Worm (Caenorhabditis elegans) whole organism, L1 larva: ENCODE measurements around the gene his-38.

Experiments used
- C16A3.4 ChIP-seq: fragments of 150-350 bp; optimal IDR thresholded peaks from 2 replicates; lab custom pipeline; 2014; ENCODE audit warnings: missing biosample characterization, missing genetic modification characterization
- C34B4.2 ChIP-seq: sonication (generic microtip); optimal IDR thresholded peaks from 2 replicates; lab custom pipeline; 2017; ENCODE audit warnings: mild to moderate bottlenecking, missing genetic modification characterization, missing compliant biosample characterization
- Y116A8C.19 ChIP-seq: sonication (generic microtip); optimal IDR thresholded peaks from 2 replicates; lab custom pipeline; 2016; ENCODE audit warnings: missing compliant biosample characterization, missing genetic modification characterization, borderline replicate concordance
- aha-1 ChIP-seq: fragments of 150-350 bp; optimal IDR thresholded peaks from 2 replicates; lab custom pipeline; 2014; ENCODE audit warnings: missing biosample characterization, missing genetic modification characterization
- alr-1 ChIP-seq: fragments of 200-800 bp; sonication (Bioruptor generic); optimal IDR thresholded peaks from 2 replicates; lab custom pipeline; 2018; ENCODE audit warnings: borderline replicate concordance, mild to moderate bottlenecking, missing genetic modification characterization, missing compliant biosample characterization
- blmp-1 ChIP-seq: fragments of 150-350 bp; optimal IDR thresholded peaks from 2 replicates; lab custom pipeline; 2014; ENCODE audit warnings: missing biosample characterization, missing genetic modification characterization
- ceh-63 ChIP-seq: fragments of 200-800 bp; sonication (Bioruptor generic); optimal IDR thresholded peaks from 2 replicates; lab custom pipeline; 2018; ENCODE audit warnings: mild to moderate bottlenecking, missing genetic modification characterization, missing compliant biosample characterization
- ceh-8 ChIP-seq: fragments of 200-800 bp; sonication (Bioruptor generic); optimal IDR thresholded peaks from 2 replicates; lab custom pipeline; 2018; ENCODE audit warnings: mild to moderate bottlenecking, missing genetic modification characterization, moderate library complexity, missing compliant biosample characterization
- ceh-82 ChIP-seq, 3 experiments: fragments of 150-350 bp in 1 of 3; sonication (generic microtip) in 2 of 3; optimal IDR thresholded peaks; 2 replicates each; lab custom pipeline; 2014 to 2017; ENCODE audit warnings: missing biosample characterization in 3 of 3, missing genetic modification characterization in 3 of 3
- ceh-88 ChIP-seq: fragments of 200-800 bp; sonication (Bioruptor generic); IDR thresholded peaks from 2 replicates; pipeline ENCODE4 v1.3.6; 2022; ENCODE audit warnings: missing genetic modification characterization, missing compliant biosample characterization
- dsc-1 ChIP-seq: sonication (generic microtip); optimal IDR thresholded peaks from 2 replicates; lab custom pipeline; 2016; ENCODE audit warnings: mild to moderate bottlenecking, missing genetic modification characterization, missing compliant biosample characterization
- efl-1 ChIP-seq, 4 experiments: fragments of 150-350 bp; optimal IDR thresholded peaks in 3 of 4; peaks in 1 of 4; 1 replicate in 1 of 4; 2 replicates in 3 of 4; lab custom pipeline; 2014; ENCODE audit warnings: missing biosample characterization in 2 of 4, missing genetic modification characterization in 2 of 4, missing genetic modification reagents in 2 of 4
- efl-3 ChIP-seq: fragments of 200-800 bp; sonication (Bioruptor generic); optimal IDR thresholded peaks from 2 replicates; lab custom pipeline; 2018; ENCODE audit warnings: mild to moderate bottlenecking, missing genetic modification characterization, missing compliant biosample characterization
- elt-2 ChIP-seq: sonication (generic microtip); optimal IDR thresholded peaks from 2 replicates; lab custom pipeline; 2016; ENCODE audit warnings: missing genetic modification characterization, mild to moderate bottlenecking, inconsistent platforms, missing compliant biosample characterization, missing genetic modification reagents
- elt-3 ChIP-seq, 6 experiments: fragments of 150-350 bp in 1 of 6; sonication (generic microtip); optimal IDR thresholded peaks; 2 replicates each; lab custom pipeline; 2017 to 2018; ENCODE audit warnings: missing biosample characterization in 6 of 6, missing genetic modification characterization in 6 of 6, inconsistent platforms in 1 of 6
- fkh-4 ChIP-seq: sonication (generic microtip); optimal IDR thresholded peaks from 2 replicates; lab custom pipeline; 2016; ENCODE audit warnings: missing compliant biosample characterization, missing genetic modification characterization, borderline replicate concordance
- fos-1 ChIP-seq: fragments of 150-350 bp; optimal IDR thresholded peaks from 2 replicates; lab custom pipeline; 2014; ENCODE audit warnings: missing biosample characterization, missing genetic modification characterization
- hlh-17 ChIP-seq: fragments of 200-800 bp; sonication (Bioruptor generic); optimal IDR thresholded peaks from 2 replicates; lab custom pipeline; 2018; ENCODE audit warnings: missing genetic modification characterization, mild to moderate bottlenecking, missing compliant biosample characterization, moderate library complexity, borderline replicate concordance
- jun-1 ChIP-seq: fragments of 150-350 bp; optimal IDR thresholded peaks from 2 replicates; lab custom pipeline; 2014; ENCODE audit warnings: missing biosample characterization, missing genetic modification reagents, missing genetic modification characterization
- lsy-2 ChIP-seq, 2 experiments: fragments of 150-350 bp; optimal IDR thresholded peaks; 2 replicates each; lab custom pipeline; 2014; ENCODE audit warnings: missing biosample characterization in 2 of 2, missing genetic modification characterization in 2 of 2
- mep-1 ChIP-seq: fragments of 150-350 bp; optimal IDR thresholded peaks from 2 replicates; lab custom pipeline; 2014; ENCODE audit warnings: missing biosample characterization, missing genetic modification characterization
- nhr-76 ChIP-seq: sonication (generic microtip); optimal IDR thresholded peaks from 2 replicates; lab custom pipeline; 2017; ENCODE audit warnings: missing biosample characterization, missing genetic modification characterization
- nhr-84 ChIP-seq: sonication (generic microtip); optimal IDR thresholded peaks from 2 replicates; lab custom pipeline; 2017; ENCODE audit warnings: missing biosample characterization, missing genetic modification characterization
- nhr-90 ChIP-seq: sonication (generic microtip); optimal IDR thresholded peaks from 2 replicates; lab custom pipeline; 2016; ENCODE audit warnings: mild to moderate bottlenecking, missing genetic modification characterization, missing compliant biosample characterization; ENCODE audit not compliant: poor library complexity
- pag-3 ChIP-seq: sonication (generic microtip); optimal IDR thresholded peaks from 2 replicates; lab custom pipeline; 2017; ENCODE audit warnings: missing genetic modification characterization, mild to moderate bottlenecking, missing compliant biosample characterization, antibody characterized with exemption, borderline replicate concordance; ENCODE audit not compliant: insufficient read depth
- pqm-1 ChIP-seq: sonication (generic microtip); optimal IDR thresholded peaks from 3 replicates; lab custom pipeline; 2017; ENCODE audit warnings: missing biosample characterization, missing genetic modification characterization
- rnt-1 ChIP-seq: sonication (generic microtip); optimal IDR thresholded peaks from 2 replicates; lab custom pipeline; 2016; ENCODE audit warnings: mild to moderate bottlenecking, missing genetic modification characterization, moderate library complexity, missing compliant biosample characterization
- skn-1 ChIP-seq: fragments of 150-350 bp; optimal IDR thresholded peaks from 2 replicates; lab custom pipeline; 2014; ENCODE audit warnings: missing biosample characterization, missing genetic modification characterization
- snu-23 ChIP-seq: sonication (generic microtip); optimal IDR thresholded peaks from 2 replicates; lab custom pipeline; 2016; ENCODE audit warnings: missing genetic modification characterization, missing compliant biosample characterization
- sox-4 ChIP-seq: sonication (generic microtip); optimal IDR thresholded peaks from 2 replicates; lab custom pipeline; 2016; ENCODE audit warnings: missing genetic modification characterization, missing compliant biosample characterization
- sup-37 ChIP-seq: fragments of 200-800 bp; sonication (Bioruptor generic); optimal IDR thresholded peaks from 2 replicates; lab custom pipeline; 2018; ENCODE audit warnings: mild to moderate bottlenecking, missing genetic modification characterization, missing compliant biosample characterization
- swsn-7 ChIP-seq: sonication (generic microtip); optimal IDR thresholded peaks from 2 replicates; lab custom pipeline; 2016; ENCODE audit warnings: missing genetic modification characterization, missing compliant biosample characterization
- tbx-2 ChIP-seq: sonication (generic microtip); optimal IDR thresholded peaks from 2 replicates; lab custom pipeline; 2016; ENCODE audit warnings: missing genetic modification characterization, missing compliant biosample characterization
- tlp-1 ChIP-seq: fragments of 150-350 bp; optimal IDR thresholded peaks from 2 replicates; lab custom pipeline; 2014; ENCODE audit warnings: missing biosample characterization, missing genetic modification characterization
- unc-130 ChIP-seq: fragments of 150-350 bp; optimal IDR thresholded peaks from 2 replicates; lab custom pipeline; 2017; ENCODE audit warnings: missing biosample characterization, missing genetic modification characterization, inconsistent platforms
- unc-30 ChIP-seq: sonication (generic microtip); optimal IDR thresholded peaks from 2 replicates; lab custom pipeline; 2017; ENCODE audit warnings: missing biosample characterization, missing genetic modification characterization
- unc-62 ChIP-seq: fragments of 150-350 bp; optimal IDR thresholded peaks from 2 replicates; lab custom pipeline; 2014; ENCODE audit warnings: missing biosample characterization, missing genetic modification reagents, missing genetic modification characterization
- unc-98 ChIP-seq: fragments of 200-800 bp; sonication (Bioruptor generic); IDR thresholded peaks from 2 replicates; pipeline ENCODE4 v1.3.6; 2022; ENCODE audit warnings: missing genetic modification characterization, missing compliant biosample characterization
- zag-1 ChIP-seq: fragments of 150-350 bp; optimal IDR thresholded peaks from 2 replicates; lab custom pipeline; 2014; ENCODE audit warnings: missing biosample characterization, missing genetic modification characterization
- zip-4 ChIP-seq: fragments of 200-800 bp; sonication (Bioruptor generic); optimal IDR thresholded peaks from 2 replicates; lab custom pipeline; 2018; ENCODE audit warnings: mild to moderate bottlenecking, missing genetic modification characterization, moderate library complexity, missing compliant biosample characterization

The his-38 gene

ce11 chrX:7303115-7303514 lies 6.6 kb downstream of the his-38 start:
- TF ChIP-seq elt-3 (tag; optimal IDR thresholded peaks at IDR 0.05; lab: Kevin White, UChicago) (no peak), ceh-8 (GFP tag; lab: Kevin White, UChicago) (no peak), ceh-88 (GFP tag; lab: Robert Waterston, UW) (no peak), ceh-63 (GFP tag; lab: Kevin White, UChicago) (no peak), zag-1 (tag; lab: Kevin White, UChicago) (no peak), unc-30 (tag; lab: Kevin White, UChicago) (no peak), elt-2 (no peak), tbx-2 (tag; lab: Kevin White, UChicago) (no peak), C16A3.4 (tag; lab: Kevin White, UChicago) (no peak), unc-62 (GFP tag; lab: Kevin White, UChicago) (no peak), snu-23 (GFP tag; lab: Kevin White, UChicago) (no peak), skn-1 (tag; lab: Kevin White, UChicago) (no peak), dsc-1 (tag; lab: Kevin White, UChicago) (no peak), efl-3 (no peak), sox-4 (tag; lab: Kevin White, UChicago) (no peak), rnt-1 (tag; lab: Kevin White, UChicago) (no peak), pag-3 (tag; lab: Kevin White, UChicago) (no peak), mep-1 (tag; lab: Kevin White, UChicago) (no peak), aha-1 (no peak)

ce11 chrX:7298652-7299051 lies 11.0 kb downstream of the his-38 start, which contains the start of gene K03A1.4:
K03A1.4 (minus strand) TSS chrX:7298752.
- TF ChIP-seq fkh-4 (tag; lab: Kevin White, UChicago): no peak
- TF ChIP-seq blmp-1 (tag; lab: Kevin White, UChicago): no peak
- no peak for TF ChIP-seq elt-3 (tag; optimal IDR thresholded peaks at IDR 0.05; lab: Kevin White, UChicago)
- TF ChIP-seq C34B4.2 (tag; lab: Kevin White, UChicago): no peak
- TF ChIP-seq mep-1 (tag; lab: Kevin White, UChicago): no peak
- no peak for TF ChIP-seq lsy-2 (tag; optimal IDR thresholded peaks at IDR 0.05; lab: Kevin White, UChicago)
- no peak for TF ChIP-seq hlh-17
- no peak for TF ChIP-seq nhr-84 (tag; lab: Kevin White, UChicago)
- no peak for TF ChIP-seq swsn-7 (tag; lab: Kevin White, UChicago)
- TF ChIP-seq rnt-1 (tag; lab: Kevin White, UChicago): no peak
- TF ChIP-seq sup-37: no peak
- TF ChIP-seq pag-3 (tag; lab: Kevin White, UChicago): no peak
- no peak for TF ChIP-seq elt-2
- no peak for TF ChIP-seq jun-1 (tag; lab: Kevin White, UChicago)
- no peak for TF ChIP-seq pqm-1 (tag; lab: Kevin White, UChicago)
- TF ChIP-seq fos-1 (tag; lab: Kevin White, UChicago): no peak
- no peak for TF ChIP-seq unc-98 (GFP tag; lab: Robert Waterston, UW)
- TF ChIP-seq Y116A8C.19 (tag; lab: Kevin White, UChicago): no peak
- TF ChIP-seq efl-1 (optimal IDR thresholded peaks at IDR 0.05; lab: Kevin White, UChicago): no peak
- TF ChIP-seq efl-1 (GFP tag; optimal IDR thresholded peaks at IDR 0.05 in 1 of 2; lab: Kevin White, UChicago): no peak
- TF ChIP-seq nhr-76 (tag; lab: Kevin White, UChicago): no peak

ce11 chrX:7296310-7296709 lies 13.4 kb downstream of the his-38 start:
- no peak for TF ChIP-seq unc-130 (tag; lab: Kevin White, UChicago)
- TF ChIP-seq sox-4 (tag; lab: Kevin White, UChicago): no peak
- no peak for TF ChIP-seq dsc-1 (tag; lab: Kevin White, UChicago)
- no peak for TF ChIP-seq zip-4 (GFP tag; lab: Kevin White, UChicago)
- no peak for TF ChIP-seq pqm-1 (tag; lab: Kevin White, UChicago)
- no peak for TF ChIP-seq ceh-82 (tag; optimal IDR thresholded peaks at IDR 0.05; lab: Kevin White, UChicago)
- no peak for TF ChIP-seq alr-1 (tag; lab: Kevin White, UChicago)
- TF ChIP-seq nhr-90 (tag; lab: Kevin White, UChicago): no peak
- TF ChIP-seq tlp-1 (tag; lab: Kevin White, UChicago): no peak
- no peak for TF ChIP-seq Y116A8C.19 (tag; lab: Kevin White, UChicago)
